Worm (Caenorhabditis elegans) whole organism, midembryonic: ENCODE data around the gene glc-1.

ENCODE experiments used
- klf-2 ChIP-seq: fragments of 200-800 bp; sonication (Bioruptor generic); conservative IDR thresholded peaks from 2 replicates; pipeline ENCODE4 v1.3.6; 2022; ENCODE audit warnings: missing genetic modification reagents, missing genetic modification characterization, missing compliant biosample characterization
- med-1 ChIP-seq: sonication (generic microtip); optimal IDR thresholded peaks from 2 replicates; lab custom pipeline; 2017; ENCODE audit warnings: missing genetic modification characterization, mild to moderate bottlenecking, missing compliant biosample characterization, antibody characterized with exemption, missing genetic modification reagents; ENCODE audit not compliant: insufficient read depth

DNA sequence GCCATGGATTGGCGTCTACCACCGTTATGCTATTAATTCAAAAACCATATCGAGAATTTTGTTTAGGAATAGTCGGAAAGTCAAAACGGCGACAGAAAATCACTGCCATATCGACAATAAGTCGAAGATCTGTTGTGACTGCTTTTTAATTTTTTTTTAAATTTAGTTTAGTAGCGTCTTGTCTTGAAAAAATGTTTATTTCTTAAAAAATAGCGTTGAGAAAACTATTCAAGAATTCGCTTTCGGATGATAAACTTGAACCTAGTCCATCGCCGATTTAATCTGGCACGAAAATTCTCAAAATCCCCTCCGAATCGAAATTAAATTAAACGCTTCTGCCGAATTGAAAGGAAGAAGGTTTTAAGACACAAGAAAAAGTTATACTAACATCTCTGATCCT is 27.3 kb upstream of the glc-1 start, which contains the start of gene srh-279:
- no peak for TF ChIP-seq klf-2
- TF ChIP-seq med-1 (GFP tag; lab: Kevin White, UChicago), result no peak
